Fruit fly (Drosophila melanogaster) whole organism, embryonic: ENCODE measurements around the gene Hn.

Experiments used
- Adf1 ChIP-seq: fragments of 200-800 bp; sonication (Bioruptor generic); IDR thresholded peaks from 2 replicates; pipeline ENCODE4 v1.3.6; 2022; ENCODE audit warnings: missing biosample characterization, missing genetic modification characterization
- Antp ChIP-seq: fragments of 200-800 bp; sonication (Bioruptor generic); optimal IDR thresholded peaks from 3 replicates; lab custom pipeline; 2016; ENCODE audit warnings: missing biosample characterization, missing genetic modification characterization
- Atf3 ChIP-seq: fragments of 200-800 bp; sonication (Bioruptor generic); optimal IDR thresholded peaks from 3 replicates; lab custom pipeline; 2016; ENCODE audit warnings: missing biosample characterization, missing genetic modification characterization
- CG10274 ChIP-seq: fragments of 200-800 bp; sonication (Bioruptor generic); optimal IDR thresholded peaks from 3 replicates; lab custom pipeline; 2017; ENCODE audit warnings: missing biosample characterization, mild to moderate bottlenecking, missing genetic modification characterization
- CG10462 ChIP-seq: fragments of 200-800 bp; sonication (Bioruptor generic); optimal IDR thresholded peaks from 2 replicates; lab custom pipeline; 2016; ENCODE audit warnings: missing biosample characterization, missing genetic modification characterization
- CG10979 ChIP-seq: fragments of 200-800 bp; sonication (Bioruptor generic); optimal IDR thresholded peaks from 2 replicates; lab custom pipeline; 2018; ENCODE audit warnings: missing biosample characterization, mild to moderate bottlenecking, missing genetic modification characterization, moderate library complexity
- CG13775 ChIP-seq: fragments of 200-800 bp; sonication (Bioruptor generic); optimal IDR thresholded peaks from 3 replicates; lab custom pipeline; 2017; ENCODE audit warnings: missing biosample characterization, mild to moderate bottlenecking, missing genetic modification characterization
- CG14050 ChIP-seq: fragments of 200-800 bp; sonication (Bioruptor generic); IDR thresholded peaks from 3 replicates; pipeline ENCODE4 v1.3.6; 2022; ENCODE audit warnings: missing biosample characterization, missing genetic modification characterization
- CG15269 ChIP-seq: fragments of 200-800 bp; sonication (Bioruptor generic); optimal IDR thresholded peaks from 2 replicates; lab custom pipeline; 2018; ENCODE audit warnings: missing biosample characterization, mild to moderate bottlenecking, missing genetic modification characterization, moderate library complexity
- CG15479 ChIP-seq: fragments of 200-800 bp; sonication (Bioruptor generic); optimal IDR thresholded peaks from 3 replicates; lab custom pipeline; 2019; ENCODE audit warnings: missing biosample characterization, mild to moderate bottlenecking, missing genetic modification characterization, moderate library complexity
- CG2129 ChIP-seq: fragments of 200-800 bp; sonication (Bioruptor generic); IDR thresholded peaks from 2 replicates; pipeline ENCODE4 v1.3.6; 2022; ENCODE audit warnings: missing biosample characterization, missing genetic modification characterization; ENCODE audit not compliant: partially characterized antibody
- CG2202 ChIP-seq: fragments of 200-800 bp; sonication (Bioruptor generic); optimal IDR thresholded peaks from 2 replicates; lab custom pipeline; 2018; ENCODE audit warnings: missing biosample characterization, mild to moderate bottlenecking, missing genetic modification characterization
- CG31224 ChIP-seq: fragments of 200-800 bp; sonication (Bioruptor generic); IDR thresholded peaks from 2 replicates; pipeline ENCODE4 v1.3.6; 2022; ENCODE audit warnings: missing biosample characterization, missing genetic modification characterization
- CG32772 ChIP-seq: fragments of 200-800 bp; sonication (Bioruptor generic); IDR thresholded peaks from 2 replicates; pipeline ENCODE4 v1.3.6; 2022; ENCODE audit warnings: missing biosample characterization, missing genetic modification characterization
- CG3281 ChIP-seq: fragments of 200-800 bp; sonication (Bioruptor generic); optimal IDR thresholded peaks from 3 replicates; lab custom pipeline; 2017; ENCODE audit warnings: missing biosample characterization, mild to moderate bottlenecking, missing genetic modification characterization
- CG3407 ChIP-seq: fragments of 200-800 bp; sonication (Bioruptor generic); optimal IDR thresholded peaks from 2 replicates; lab custom pipeline; 2018; ENCODE audit warnings: missing biosample characterization, mild to moderate bottlenecking, missing genetic modification characterization
- CG3847 ChIP-seq: fragments of 200-800 bp; sonication (Bioruptor generic); IDR thresholded peaks from 2 replicates; pipeline ENCODE4 v1.3.6; 2022; ENCODE audit warnings: missing biosample characterization, missing genetic modification characterization
- CG3995 ChIP-seq: fragments of 200-800 bp; sonication (Bioruptor generic); optimal IDR thresholded peaks from 3 replicates; lab custom pipeline; 2016; ENCODE audit warnings: missing biosample characterization, missing genetic modification characterization
- CG4820 ChIP-seq: fragments of 200-800 bp; sonication (Bioruptor generic); optimal IDR thresholded peaks from 3 replicates; lab custom pipeline; 2016; ENCODE audit warnings: missing biosample characterization, missing genetic modification characterization
- CG5953 ChIP-seq: fragments of 200-800 bp; sonication (Bioruptor generic); IDR thresholded peaks from 2 replicates; pipeline ENCODE4 v1.3.6; 2022; ENCODE audit warnings: missing biosample characterization, missing genetic modification characterization
- CG6254 ChIP-seq: fragments of 200-800 bp; sonication (Bioruptor generic); optimal IDR thresholded peaks from 3 replicates; lab custom pipeline; 2017; ENCODE audit warnings: mild to moderate bottlenecking, missing biosample characterization, missing genetic modification reagents, missing genetic modification characterization
- CG6765 ChIP-seq: fragments of 200-800 bp; sonication (Bioruptor generic); optimal IDR thresholded peaks from 3 replicates; lab custom pipeline; 2017; ENCODE audit warnings: missing biosample characterization, mild to moderate bottlenecking, missing genetic modification characterization
- CG6791 ChIP-seq: fragments of 200-800 bp; sonication (Bioruptor generic); IDR thresholded peaks from 3 replicates; pipeline ENCODE4 v1.3.6; 2022; ENCODE audit warnings: missing biosample characterization, missing genetic modification characterization; ENCODE audit not compliant: partially characterized antibody
- CG8290 ChIP-seq, 3 experiments: fragments of 200-800 bp; sonication (Bioruptor generic); optimal IDR thresholded peaks; 2 replicates each; lab custom pipeline; 2016 to 2019; ENCODE audit warnings: missing biosample characterization in 3 of 3, missing genetic modification characterization in 3 of 3, mild to moderate bottlenecking in 2 of 3, moderate library complexity in 1 of 3
- CG9437 ChIP-seq: fragments of 200-800 bp; sonication (Bioruptor generic); optimal IDR thresholded peaks from 2 replicates; lab custom pipeline; 2018; ENCODE audit warnings: missing biosample characterization, mild to moderate bottlenecking, missing genetic modification characterization
- Dll ChIP-seq: fragments of 200-800 bp; sonication (Bioruptor generic); IDR thresholded peaks from 4 replicates; pipeline ENCODE4 v1.3.6; 2022; ENCODE audit warnings: missing biosample characterization, missing genetic modification characterization; ENCODE audit not compliant: partially characterized antibody
- Doc2 ChIP-seq: fragments of 200-800 bp; sonication (Bioruptor generic); IDR thresholded peaks from 2 replicates; pipeline ENCODE4 v1.3.6; 2022; ENCODE audit warnings: missing biosample characterization, missing genetic modification characterization
- Elba2 ChIP-seq: fragments of 200-800 bp; sonication (Bioruptor generic); optimal IDR thresholded peaks from 3 replicates; lab custom pipeline; 2016; ENCODE audit warnings: missing biosample characterization, missing genetic modification characterization
- H2.0 ChIP-seq: fragments of 200-800 bp; sonication (Bioruptor generic); IDR thresholded peaks from 2 replicates; pipeline ENCODE4 v1.3.6; 2022; ENCODE audit warnings: missing biosample characterization, missing genetic modification characterization
- Hey ChIP-seq: fragments of 200-800 bp; sonication (Bioruptor generic); optimal IDR thresholded peaks from 3 replicates; lab custom pipeline; 2018; ENCODE audit warnings: missing biosample characterization, mild to moderate bottlenecking, missing genetic modification characterization
- Kr ChIP-seq: fragments of 200-800 bp; sonication (Bioruptor generic); optimal IDR thresholded peaks from 2 replicates; lab custom pipeline; 2017; ENCODE audit warnings: missing biosample characterization, mild to moderate bottlenecking, missing genetic modification characterization
- Lhr ChIP-seq: fragments of 200-800 bp; sonication (Bioruptor generic); optimal IDR thresholded peaks from 3 replicates; lab custom pipeline; 2017; ENCODE audit warnings: mild to moderate bottlenecking, missing biosample characterization, missing genetic modification reagents, missing genetic modification characterization
- Lim3 ChIP-seq: fragments of 200-800 bp; sonication (Bioruptor generic); IDR thresholded peaks from 2 replicates; pipeline ENCODE4 v1.3.6; 2022; ENCODE audit warnings: missing biosample characterization, missing genetic modification characterization
- amos ChIP-seq: fragments of 200-800 bp; sonication (Bioruptor generic); IDR thresholded peaks from 2 replicates; pipeline ENCODE4 v1.3.6; 2022; ENCODE audit warnings: missing biosample characterization, missing genetic modification characterization; ENCODE audit not compliant: partially characterized antibody
- br ChIP-seq: fragments of >200 bp; optimal IDR thresholded peaks from 2 replicates; lab custom pipeline; 2017
- dysf ChIP-seq: fragments of 200-800 bp; sonication (Bioruptor generic); IDR thresholded peaks from 3 replicates; pipeline ENCODE4 v1.3.6; 2022; ENCODE audit warnings: missing biosample characterization, missing genetic modification characterization
- emc ChIP-seq: fragments of 200-800 bp; sonication (Bioruptor generic); optimal IDR thresholded peaks from 2 replicates; lab custom pipeline; 2016; ENCODE audit warnings: missing biosample characterization, missing genetic modification characterization
- grn ChIP-seq: fragments of 200-800 bp; sonication (Bioruptor generic); optimal IDR thresholded peaks from 3 replicates; lab custom pipeline; 2017; ENCODE audit warnings: missing biosample characterization, missing genetic modification characterization
- gsb-n ChIP-seq: fragments of 200-800 bp; sonication (Bioruptor generic); optimal IDR thresholded peaks from 3 replicates; lab custom pipeline; 2018; ENCODE audit warnings: missing biosample characterization, mild to moderate bottlenecking, missing genetic modification characterization
- h ChIP-seq: fragments of >200 bp; optimal IDR thresholded peaks from 2 replicates; lab custom pipeline; 2017
- hb ChIP-seq: fragments of 200-800 bp; sonication (Bioruptor generic); IDR thresholded peaks from 3 replicates; pipeline ENCODE4 v1.3.6; 2022; ENCODE audit warnings: missing biosample characterization, missing genetic modification characterization; ENCODE audit not compliant: partially characterized antibody
- kay ChIP-seq: fragments of 200-800 bp; sonication (Bioruptor generic); optimal IDR thresholded peaks from 2 replicates; lab custom pipeline; 2016; ENCODE audit warnings: missing biosample characterization, missing genetic modification characterization
- pita ChIP-seq: fragments of 200-800 bp; sonication (Bioruptor generic); optimal IDR thresholded peaks from 2 replicates; lab custom pipeline; 2017; ENCODE audit warnings: missing biosample characterization, mild to moderate bottlenecking, missing genetic modification characterization
- ro ChIP-seq: fragments of 200-800 bp; sonication (Bioruptor generic); IDR thresholded peaks from 2 replicates; pipeline ENCODE4 v1.3.6; 2022; ENCODE audit warnings: missing biosample characterization, missing genetic modification characterization
- row ChIP-seq: fragments of 200-800 bp; sonication (Bioruptor generic); IDR thresholded peaks from 3 replicates; pipeline ENCODE4 v1.3.6; 2022; ENCODE audit warnings: missing biosample characterization, missing genetic modification characterization
- slp2 ChIP-seq: fragments of 200-800 bp; sonication (Bioruptor generic); optimal IDR thresholded peaks from 2 replicates; lab custom pipeline; 2016; ENCODE audit warnings: missing biosample characterization, missing genetic modification characterization
- stwl ChIP-seq: fragments of 200-800 bp; sonication (Bioruptor generic); optimal IDR thresholded peaks from 3 replicates; lab custom pipeline; 2018; ENCODE audit warnings: missing biosample characterization, mild to moderate bottlenecking, missing genetic modification characterization, moderate library complexity
- tup ChIP-seq: fragments of 200-800 bp; sonication (Bioruptor generic); optimal IDR thresholded peaks from 2 replicates; lab custom pipeline; 2016; ENCODE audit warnings: missing biosample characterization, mild to moderate bottlenecking, missing genetic modification characterization, moderate library complexity
- unpg ChIP-seq: fragments of 200-800 bp; sonication (Bioruptor generic); optimal IDR thresholded peaks from 3 replicates; lab custom pipeline; 2018; ENCODE audit warnings: missing biosample characterization, mild to moderate bottlenecking, missing genetic modification characterization, moderate library complexity

The Hn gene

DNA sequence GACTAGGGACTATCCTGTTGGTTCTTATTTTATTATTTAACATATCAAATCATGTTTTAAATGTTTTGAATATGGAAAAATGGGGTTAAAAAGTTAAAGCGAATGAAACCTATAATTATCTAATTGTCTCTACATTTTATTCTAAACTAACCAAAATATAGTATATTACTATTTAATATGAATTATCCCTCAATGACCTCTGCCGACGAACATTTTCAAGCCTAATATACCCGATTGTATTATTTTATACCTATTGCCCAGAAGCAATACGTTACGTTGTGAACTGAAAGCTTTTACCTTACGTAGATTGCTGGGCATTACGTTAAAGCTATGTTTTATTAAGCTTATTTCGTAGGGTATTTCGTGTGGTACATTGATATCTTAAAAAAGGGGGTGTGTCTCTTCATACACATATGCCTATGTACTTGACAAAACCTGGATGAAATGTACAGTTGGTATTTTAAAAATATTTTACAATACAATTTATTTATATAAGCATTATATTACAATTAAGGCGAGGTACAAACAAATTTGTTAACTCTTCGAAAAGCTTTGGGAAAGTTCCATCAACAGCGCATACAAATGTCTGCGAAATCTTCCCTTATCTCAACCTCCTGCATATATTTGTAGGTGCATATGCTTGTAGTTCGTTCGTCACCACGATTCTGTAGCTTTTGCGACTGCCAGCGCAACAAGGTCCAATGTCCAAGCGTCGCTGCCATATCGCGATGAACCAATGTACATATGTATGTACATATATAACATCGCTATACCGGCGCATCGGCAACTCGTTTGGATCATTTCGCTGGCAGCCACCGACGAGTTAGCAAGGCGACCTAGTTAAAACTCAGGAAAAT lies 41.5 kb upstream of the Hn start, which contains the start of gene Mcad (continued):
- TF ChIP-seq CG8290 (GFP tag; optimal IDR thresholded peaks at IDR 0.05; lab: Kevin White, UChicago) (peak; percentile 41), CG8290 (tag; optimal IDR thresholded peaks at IDR 0.05; lab: Kevin White, UChicago) (peak in 1 of 2 experiments; percentile 57), amos (GFP tag; lab: Robert Waterston, UW) (no peak), CG15479 (GFP tag; lab: Kevin White, UChicago) (no peak), row (GFP tag; lab: Robert Waterston, UW) (peak; percentile 98), ro (GFP tag; lab: Robert Waterston, UW) (no peak), CG13775 (GFP tag; lab: Kevin White, UChicago) (peak; percentile 72), CG3847 (GFP tag; lab: Robert Waterston, UW) (peak; percentile 96), CG3995 (GFP tag; lab: Kevin White, UChicago) (peak; percentile 70), stwl (tag; lab: Kevin White, UChicago) (no peak), Kr (no peak), CG6791 (GFP tag; lab: Robert Waterston, UW) (no peak), Lim3 (GFP tag; lab: Robert Waterston, UW) (peak; percentile 77), H2.0 (peak; percentile 89), br (lab: Kevin White, UChicago) (no peak), gsb-n (peak; percentile 37), CG32772 (GFP tag; lab: Robert Waterston, UW) (peak; percentile 75), CG10274 (GFP tag; lab: Kevin White, UChicago) (peak; percentile 99), Hey (tag; lab: Kevin White, UChicago) (no peak), dysf (GFP tag; lab: Robert Waterston, UW) (peak; percentile 96), Lhr (GFP tag; lab: Kevin White, UChicago) (peak; percentile 46), CG3281 (GFP tag; lab: Kevin White, UChicago) (peak; percentile 96), CG2129 (no peak), CG4820 (GFP tag; lab: Kevin White, UChicago) (peak; percentile 93), Dll (GFP tag; lab: Robert Waterston, UW) (no peak), Elba2 (GFP tag; lab: Kevin White, UChicago) (no peak), h (lab: Kevin White, UChicago) (no peak), CG10979 (tag; lab: Kevin White, UChicago) (peak; percentile 95), CG15269 (tag; lab: Kevin White, UChicago) (peak; percentile 88), unpg (GFP tag; lab: Kevin White, UChicago) (peak; percentile 82), tup (GFP tag; lab: Kevin White, UChicago) (peak; percentile 53), CG10462 (peak; percentile 44), grn (no peak), Adf1 (GFP tag; lab: Robert Waterston, UW) (peak; percentile 75), CG5953 (GFP tag; lab: Robert Waterston, UW) (peak; percentile 78), CG3407 (peak; percentile 56), Antp (GFP tag; lab: Kevin White, UChicago) (peak; percentile 21), CG6765 (GFP tag; lab: Kevin White, UChicago) (peak; percentile 90), CG14050 (GFP tag; lab: Robert Waterston, UW) (peak; percentile 79), Doc2 (peak; percentile 84), CG31224 (GFP tag; lab: Robert Waterston, UW) (peak; percentile 73), CG6254 (GFP tag; lab: Kevin White, UChicago) (peak; percentile 84), hb (no peak), CG9437 (GFP tag; lab: Kevin White, UChicago) (peak; percentile 99), CG2202 (tag; lab: Kevin White, UChicago) (no peak), pita (GFP tag; lab: Kevin White, UChicago) (no peak), slp2 (peak; percentile 53), emc (peak; percentile 78), Atf3 (no peak), kay (GFP tag; lab: Kevin White, UChicago) (peak; percentile 87)
